Worm (Caenorhabditis elegans): ENCODE data around the gene dsh-1.

The dsh-1 gene

DNA sequence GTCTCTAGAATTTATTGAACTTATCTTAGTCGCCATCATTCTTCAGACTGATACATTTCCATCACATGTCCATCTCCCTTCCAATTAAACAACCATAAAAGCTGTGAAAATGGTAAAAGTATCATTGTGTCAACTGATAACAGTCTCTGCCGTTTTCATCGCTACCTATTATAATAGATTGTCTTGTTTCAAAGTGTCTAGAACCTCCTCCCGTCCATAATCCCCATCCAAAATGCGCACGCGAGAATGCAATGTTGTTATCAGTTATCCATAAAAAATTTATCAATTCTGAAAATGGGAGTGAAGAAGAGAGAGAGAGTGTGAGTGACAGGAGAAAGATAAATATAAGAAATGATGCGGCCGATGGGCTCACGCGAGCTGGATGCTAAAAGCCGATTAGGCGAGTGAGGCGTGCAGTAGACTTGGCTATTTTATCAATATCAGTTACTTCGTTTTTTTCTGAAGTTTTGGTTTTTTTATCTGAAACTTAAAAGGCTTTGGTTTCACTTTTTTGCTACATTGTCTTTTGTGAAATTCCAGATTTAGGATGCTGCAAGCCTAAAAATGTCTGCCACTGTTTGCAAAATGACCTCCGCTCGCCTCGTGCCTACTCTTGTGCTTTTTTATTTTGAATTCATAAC, 23.1 kb downstream of the dsh-1 start (continued):
- TF ChIP-seq F37B4.10 (GFP tag; IDR thresholded peaks at IDR 0.05) (no peak), lir-1 (GFP tag; conservative IDR thresholded peaks at IDR 0.05) (no peak), tbp1 (GFP tag; optimal IDR thresholded peaks at IDR 0.05) (peak; percentile 40), ztf-22 (GFP tag; optimal IDR thresholded peaks at IDR 0.05) (peak; percentile 85), ama-1 (optimal IDR thresholded peaks at IDR 0.05) (no peak), ama-1 (GFP tag; optimal IDR thresholded peaks at IDR 0.05) (no peak), gei-17 (GFP tag; optimal IDR thresholded peaks at IDR 0.05) (peak; percentile 4), Y79H2A.3 (GFP tag; conservative IDR thresholded peaks at IDR 0.05) (no peak), K12H6.12 (tag; optimal IDR thresholded peaks at IDR 0.05) (no peak), ztf-25 (GFP tag; IDR thresholded peaks at IDR 0.05) (no peak), mes-4 (tag; optimal IDR thresholded peaks at IDR 0.05) (no peak), fkh-3 (tag; optimal IDR thresholded peaks at IDR 0.05) (no peak), xnd-1 (tag; optimal IDR thresholded peaks at IDR 0.05) (no peak), ztf-18 (tag; optimal IDR thresholded peaks at IDR 0.05) (no peak), egl-18 (GFP tag; IDR thresholded peaks at IDR 0.05) (no peak), F33H1.4 (GFP tag; IDR thresholded peaks at IDR 0.05) (no peak), Y53G8AR.9 (GFP tag; conservative IDR thresholded peaks at IDR 0.05) (0 out of 2 replicates have a peak, but pooled peaks have one; percentile 25), dpff-1 (tag; optimal IDR thresholded peaks at IDR 0.05) (no peak), lin-35 (GFP tag; optimal IDR thresholded peaks at IDR 0.05) (no peak), unc-62 (GFP tag; optimal IDR thresholded peaks at IDR 0.05) (peak; percentile 63), ZK185.1 (tag; optimal IDR thresholded peaks at IDR 0.05; ENCODE audit: poor library complexity, severe bottlenecking) (no peak), snpc-1.3 (tag; optimal IDR thresholded peaks at IDR 0.05; ENCODE audit: insufficient read depth) (no peak), unc-130 (GFP tag; optimal IDR thresholded peaks at IDR 0.05) (no peak), mxl-1 (tag; optimal IDR thresholded peaks at IDR 0.05) (no peak), snpc-1.1 (tag; optimal IDR thresholded peaks at IDR 0.05; ENCODE audit: insufficient read depth) (no peak), nhr-90 (tag; optimal IDR thresholded peaks at IDR 0.05) (peak; percentile 57), hmg-20 (GFP tag; IDR thresholded peaks at IDR 0.05) (no peak), zim-3 (tag; optimal IDR thresholded peaks at IDR 0.05) (no peak), pha-4 (tag; optimal IDR thresholded peaks at IDR 0.05) (no peak), ceh-58 (GFP tag; IDR thresholded peaks at IDR 0.05) (no peak), dpl-1 (GFP tag; optimal IDR thresholded peaks at IDR 0.05) (no peak), C06A6.2 (GFP tag; conservative IDR thresholded peaks at IDR 0.05) (no peak), sdz-38 (tag; optimal IDR thresholded peaks at IDR 0.05) (no peak), T26A5.8 (tag; optimal IDR thresholded peaks at IDR 0.05) (no peak), F52B5.7 (tag; optimal IDR thresholded peaks at IDR 0.05) (no peak), nhr-27 (tag; optimal IDR thresholded peaks at IDR 0.05) (no peak), madf-3 (GFP tag; IDR thresholded peaks at IDR 0.05) (no peak), sptf-2 (GFP tag; optimal IDR thresholded peaks at IDR 0.05) (no peak), Y67H2A.10 (GFP tag; conservative IDR thresholded peaks at IDR 0.05) (no peak), lin-40 (tag; optimal IDR thresholded peaks at IDR 0.05) (peak; percentile 56), madf-6 (GFP tag; IDR thresholded peaks at IDR 0.05) (no peak), cebp-2 (GFP tag; IDR thresholded peaks at IDR 0.05) (no peak), die-1 (tag; optimal IDR thresholded peaks at IDR 0.05) (no peak), efl-1 (GFP tag; optimal IDR thresholded peaks at IDR 0.05) (no peak), B0261.1 (tag; optimal IDR thresholded peaks at IDR 0.05) (no peak), snpc-4 (GFP tag; optimal IDR thresholded peaks at IDR 0.05) (no peak), snpc-4 (tag; optimal IDR thresholded peaks at IDR 0.05) (peak in 1 of 4 experiments; percentile 23), tbx-9 (tag; optimal IDR thresholded peaks at IDR 0.05; ENCODE audit: borderline replicate concordance) (no peak), T07F8.4 (tag; optimal IDR thresholded peaks at IDR 0.05) (no peak), lag-1 (GFP tag; IDR thresholded peaks at IDR 0.05) (no peak)

All from whole organism, young adult.